Fruit fly (Drosophila melanogaster): ENCODE data around the gene CG34174.

- TF ChIP-seq Lhr (GFP tag; optimal IDR thresholded peaks at IDR 0.05) (no peak), CG34224 (GFP tag; IDR thresholded peaks at IDR 0.05; ENCODE audit: partially characterized antibody) (no peak), CG10979 (tag; optimal IDR thresholded peaks at IDR 0.05) (no peak)
Measured at dm6 chr2L:2239284-2239683, 25.2 kb downstream of the CG34174 start, which contains the start of gene Tengl2.

All from whole organism, embryonic.